Worm (Caenorhabditis elegans) whole organism, L3 larva: ENCODE results near the gene cdc-37.

ENCODE experiments used
- ama-1 ChIP-seq: fragments of 150-350 bp; optimal IDR thresholded peaks from 2 replicates; lab custom pipeline; 2018
- elt-1 ChIP-seq: fragments of 150-350 bp; optimal IDR thresholded peaks from 2 replicates; lab custom pipeline; 2014; ENCODE audit warnings: missing biosample characterization, missing genetic modification characterization
- fkh-2 ChIP-seq: fragments of 150-350 bp; optimal IDR thresholded peaks from 2 replicates; lab custom pipeline; 2014; ENCODE audit warnings: missing biosample characterization, missing genetic modification reagents, missing genetic modification characterization
- mdl-1 ChIP-seq: fragments of 150-350 bp; optimal IDR thresholded peaks from 2 replicates; lab custom pipeline; 2014; ENCODE audit warnings: missing biosample characterization, missing genetic modification characterization
- nfya-1 ChIP-seq: sonication (generic microtip); optimal IDR thresholded peaks from 2 replicates; lab custom pipeline; 2017; ENCODE audit warnings: missing genetic modification characterization, mild to moderate bottlenecking, missing compliant biosample characterization, antibody characterized with exemption, moderate library complexity; ENCODE audit not compliant: insufficient read depth
- nhr-237 ChIP-seq: fragments of 150-350 bp; optimal IDR thresholded peaks from 2 replicates; lab custom pipeline; 2014; ENCODE audit warnings: missing biosample characterization, missing genetic modification characterization
- nhr-76 ChIP-seq: fragments of 150-350 bp; sonication (generic microtip); optimal IDR thresholded peaks from 5 replicates; lab custom pipeline; 2014; ENCODE audit warnings: missing biosample characterization, missing genetic modification characterization
- tbx-2 ChIP-seq: sonication (generic microtip); optimal IDR thresholded peaks from 2 replicates; lab custom pipeline; 2016; ENCODE audit warnings: mild to moderate bottlenecking, missing genetic modification characterization, missing compliant biosample characterization
- unc-62 ChIP-seq: fragments of 150-350 bp; sonication (generic microtip); optimal IDR thresholded peaks from 4 replicates; lab custom pipeline; 2014; ENCODE audit warnings: missing biosample characterization, missing genetic modification reagents, missing genetic modification characterization
- zag-1 ChIP-seq: fragments of 150-350 bp; optimal IDR thresholded peaks from 2 replicates; lab custom pipeline; 2014; ENCODE audit warnings: missing biosample characterization, missing genetic modification characterization
- ztf-4 ChIP-seq: fragments of 150-350 bp; optimal IDR thresholded peaks from 2 replicates; lab custom pipeline; 2014; ENCODE audit warnings: missing biosample characterization, missing genetic modification characterization

- TF ChIP-seq ztf-4 (no peak), fkh-2 (tag; lab: Kevin White, UChicago) (no peak), tbx-2 (tag; lab: Kevin White, UChicago) (no peak), nhr-76 (no peak), zag-1 (tag; lab: Kevin White, UChicago) (no peak), mdl-1 (tag; lab: Kevin White, UChicago) (no peak), ama-1 (lab: Kevin White, UChicago) (no peak), elt-1 (tag; lab: Kevin White, UChicago) (no peak), nfya-1 (tag; lab: Kevin White, UChicago) (no peak), unc-62 (no peak), nhr-237 (no peak)
Observed at ce11 chrII:596702-597101, 16.3 kb upstream of the cdc-37 start.
